Fruit fly (Drosophila melanogaster): ENCODE results near the gene Rab27.

Rab27 gene

DNA sequence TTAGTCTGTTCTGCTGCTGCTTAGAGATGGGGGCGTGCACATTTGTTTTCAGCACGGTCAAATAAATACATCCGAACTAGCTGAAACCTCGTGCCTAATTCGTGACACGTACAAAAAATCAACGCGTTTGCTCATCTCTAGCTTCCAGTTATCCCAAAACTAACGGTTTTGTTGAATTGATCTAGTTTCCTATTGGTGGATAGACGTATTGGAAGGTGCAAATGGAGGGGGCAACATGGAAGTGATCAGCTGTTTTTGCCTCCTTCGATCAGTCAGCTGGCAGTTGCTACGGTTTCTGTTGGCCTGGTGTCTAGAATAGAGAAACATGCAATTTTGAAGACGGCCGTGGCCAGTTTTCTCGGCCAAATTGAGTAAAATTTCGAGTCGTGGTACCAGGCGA lies 40.8 kb upstream of the Rab27 start (continued):
- TF ChIP-seq HHEX (GFP tag; optimal IDR thresholded peaks at IDR 0.05) (no peak), CG6813 (GFP tag; optimal IDR thresholded peaks at IDR 0.05) (peak; percentile 42), grau (tag; optimal IDR thresholded peaks at IDR 0.05) (peak; percentile 49), jumu (GFP tag; optimal IDR thresholded peaks at IDR 0.05) (no peak), dmrt99B (tag; optimal IDR thresholded peaks at IDR 0.05) (peak; percentile 28), CG32767 (GFP tag; IDR thresholded peaks at IDR 0.05) (no peak), kah (GFP tag; optimal IDR thresholded peaks at IDR 0.05) (no peak), gsb (GFP tag; IDR thresholded peaks at IDR 0.05) (peak; percentile 33; the same call in 1 of the 2 replicates), CG2712 (tag; optimal IDR thresholded peaks at IDR 0.05) (peak; percentile 43), CG6654 (GFP tag; optimal IDR thresholded peaks at IDR 0.05) (no peak), NC2α (GFP tag; optimal IDR thresholded peaks at IDR 0.05) (no peak), amos (GFP tag; IDR thresholded peaks at IDR 0.05; ENCODE audit: partially characterized antibody) (peak; percentile 90), rib (GFP tag; IDR thresholded peaks at IDR 0.05) (no peak), CG8478 (optimal IDR thresholded peaks at IDR 0.05) (no peak), dimm (GFP tag; IDR thresholded peaks at IDR 0.05) (no peak), slbo (GFP tag; IDR thresholded peaks at IDR 0.05) (peak; percentile 62; the same call in 1 of the 2 replicates), CG12391 (tag; optimal IDR thresholded peaks at IDR 0.05) (peak; percentile 58), HmgZ (tag; optimal IDR thresholded peaks at IDR 0.05) (peak; percentile 26), CG8765 (GFP tag; IDR thresholded peaks at IDR 0.05) (no peak), vvl (GFP tag; IDR thresholded peaks at IDR 0.05) (peak; percentile 46; the same call in 1 of the 2 replicates), D19A (tag; optimal IDR thresholded peaks at IDR 0.05) (peak; percentile 5), CG3281 (GFP tag; optimal IDR thresholded peaks at IDR 0.05) (peak; percentile 4), HLH4C (GFP tag; IDR thresholded peaks at IDR 0.05; ENCODE audit: partially characterized antibody) (peak; percentile 82), chm (GFP tag; IDR thresholded peaks at IDR 0.05) (peak; percentile 57; the same call in 1 of the 2 replicates), Sox102F (GFP tag; optimal IDR thresholded peaks at IDR 0.05) (no peak), CG31441 (GFP tag; IDR thresholded peaks at IDR 0.05) (no peak), Poxn (GFP tag; IDR thresholded peaks at IDR 0.05) (no peak), CG8359 (GFP tag; optimal IDR thresholded peaks at IDR 0.05; ENCODE audit: borderline replicate concordance) (no peak), CG34376 (GFP tag; optimal IDR thresholded peaks at IDR 0.05) (peak; percentile 55), CG4404 (GFP tag; IDR thresholded peaks at IDR 0.05) (no peak), CG6854 (GFP tag; optimal IDR thresholded peaks at IDR 0.05) (no peak), zen2 (GFP tag; IDR thresholded peaks at IDR 0.05; ENCODE audit: partially characterized antibody) (peak; percentile 93), CG2129 (GFP tag; IDR thresholded peaks at IDR 0.05; ENCODE audit: partially characterized antibody) (peak; percentile 88), btn (GFP tag; optimal IDR thresholded peaks at IDR 0.05) (no peak), unc-4 (GFP tag; IDR thresholded peaks at IDR 0.05; ENCODE audit: partially characterized antibody) (peak; percentile 88), az2 (GFP tag; optimal IDR thresholded peaks at IDR 0.05) (peak; percentile 34), scrt (GFP tag; optimal IDR thresholded peaks at IDR 0.05) (no peak), lab (GFP tag; optimal IDR thresholded peaks at IDR 0.05) (peak; percentile 53), fru (optimal IDR thresholded peaks at IDR 0.05) (no peak), CG11456 (GFP tag; IDR thresholded peaks at IDR 0.05) (peak; percentile 26; the same call in 1 of the 3 replicates), CG9215 (GFP tag; IDR thresholded peaks at IDR 0.05) (no peak), CG8388 (GFP tag; optimal IDR thresholded peaks at IDR 0.05) (no peak), tap (tag; optimal IDR thresholded peaks at IDR 0.05) (no peak), tin (GFP tag; optimal IDR thresholded peaks at IDR 0.05) (peak; percentile 34), schlank (tag; optimal IDR thresholded peaks at IDR 0.05) (no peak), Myb (GFP tag; optimal IDR thresholded peaks at IDR 0.05) (no peak), CG15696 (tag; optimal IDR thresholded peaks at IDR 0.05) (no peak), otp (GFP tag; IDR thresholded peaks at IDR 0.05) (peak; percentile 53; the same call in 1 of the 3 replicates), CG6683 (GFP tag; optimal IDR thresholded peaks at IDR 0.05) (no peak), ara (GFP tag; IDR thresholded peaks at IDR 0.05) (no peak), CG18476 (GFP tag; optimal IDR thresholded peaks at IDR 0.05) (no peak)

Data from whole organism, embryonic.